Fruit fly (Drosophila melanogaster): ENCODE results near the gene CG14818.

DNA sequence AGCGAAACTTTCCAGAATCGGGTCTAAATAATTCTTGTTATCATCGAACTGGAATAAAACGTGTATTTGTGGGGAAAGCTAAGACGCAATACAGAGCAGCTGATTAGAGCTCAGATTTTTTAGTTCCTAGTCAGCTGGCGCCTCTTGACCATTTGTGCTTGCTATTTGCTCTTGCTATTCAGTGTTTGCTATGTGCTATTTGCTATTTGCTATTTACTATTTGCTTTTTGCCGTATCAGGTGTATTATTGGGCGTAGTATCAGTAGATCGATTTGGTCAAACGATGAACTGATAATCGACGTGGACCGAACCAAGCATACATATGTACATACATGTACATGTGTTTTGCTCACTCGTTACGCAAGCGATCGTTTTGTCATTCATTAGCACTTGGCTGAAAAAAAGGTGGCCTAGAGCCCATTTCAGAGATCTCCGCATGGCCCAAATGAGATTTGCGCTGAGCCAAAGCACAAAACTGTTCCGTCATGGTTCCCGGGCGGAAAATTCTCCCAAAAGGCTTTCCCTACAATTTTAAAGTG is 34.1 kb downstream of the CG14818 start:
- no peak for TF ChIP-seq Hnf4 (GFP tag; optimal IDR thresholded peaks at IDR 0.05)
- no peak for TF ChIP-seq pan (optimal IDR thresholded peaks at IDR 0.05)
- TF ChIP-seq usp (GFP tag; optimal IDR thresholded peaks at IDR 0.05), result no peak
- no peak for TF ChIP-seq dmrt93B (GFP tag; optimal IDR thresholded peaks at IDR 0.05)
- no peak for TF ChIP-seq jim (GFP tag; optimal IDR thresholded peaks at IDR 0.05)
- TF ChIP-seq dsf (GFP tag; optimal IDR thresholded peaks at IDR 0.05; ENCODE audit: borderline replicate concordance), result no peak
- TF ChIP-seq ey (GFP tag; optimal IDR thresholded peaks at IDR 0.05), result no peak
- no peak for TF ChIP-seq Hr78 (GFP tag; optimal IDR thresholded peaks at IDR 0.05)
- no peak for TF ChIP-seq dl (GFP tag; optimal IDR thresholded peaks at IDR 0.05; ENCODE audit: insufficient read depth in 1 of 2, partially characterized antibody in 2 of 2)
- TF ChIP-seq GATAd (GFP tag; optimal IDR thresholded peaks at IDR 0.05), result no peak
- no peak for TF ChIP-seq Jra (GFP tag; optimal IDR thresholded peaks at IDR 0.05)

Data from whole organism, wandering third instar larva.